Worm (Caenorhabditis elegans) whole organism, L4 larva: ENCODE measurements around the gene fkb-4.
A peak's percentile ranks its signal among the peaks of the same experiment; 100 is the strongest.

ENCODE experiments used
- Y75B8A.6 ChIP-seq: fragments of 200-800 bp; sonication (Bioruptor generic); IDR thresholded peaks from 2 replicates; pipeline ENCODE4 v1.3.6; 2022; ENCODE audit warnings: missing genetic modification reagents, missing genetic modification characterization, missing compliant biosample characterization
- attf-4 ChIP-seq: sonication (generic microtip); optimal IDR thresholded peaks from 3 replicates; lab custom pipeline; 2017; ENCODE audit warnings: missing biosample characterization, missing genetic modification characterization
- ceh-20 ChIP-seq: fragments of 200-800 bp; sonication (Bioruptor generic); IDR thresholded peaks from 2 replicates; pipeline ENCODE4 v1.3.6; 2022; ENCODE audit warnings: missing genetic modification reagents, missing genetic modification characterization, missing compliant biosample characterization
- ceh-28 ChIP-seq: fragments of 150-350 bp; optimal IDR thresholded peaks from 2 replicates; lab custom pipeline; 2014; ENCODE audit warnings: missing biosample characterization, missing genetic modification reagents, missing genetic modification characterization
- ceh-62 ChIP-seq: sonication (generic microtip); optimal IDR thresholded peaks from 2 replicates; lab custom pipeline; 2017; ENCODE audit warnings: missing biosample characterization, missing genetic modification characterization
- ceh-82 ChIP-seq: sonication (generic microtip); optimal IDR thresholded peaks from 2 replicates; lab custom pipeline; 2017; ENCODE audit warnings: missing biosample characterization, missing genetic modification characterization
- daf-16 ChIP-seq, 3 experiments: sonication (generic microtip); optimal IDR thresholded peaks; 2 replicates each; lab custom pipeline; 2016 to 2017; ENCODE audit warnings: missing genetic modification characterization in 3 of 3, missing genetic modification reagents in 3 of 3, mild to moderate bottlenecking in 2 of 3, missing compliant biosample characterization in 2 of 3, missing biosample characterization in 1 of 3, moderate library complexity in 1 of 3
- dmd-6 ChIP-seq: fragments of 200-800 bp; sonication (Bioruptor generic); IDR thresholded peaks from 2 replicates; pipeline ENCODE4 v1.3.6; 2022; ENCODE audit warnings: missing genetic modification reagents, missing genetic modification characterization, missing compliant biosample characterization
- dmd-8 ChIP-seq: fragments of 200-800 bp; sonication (Bioruptor generic); IDR thresholded peaks from 2 replicates; pipeline ENCODE4 v1.3.6; 2022; ENCODE audit warnings: missing genetic modification characterization, missing compliant biosample characterization
- duxl-1 ChIP-seq: sonication (generic microtip); optimal IDR thresholded peaks from 2 replicates; lab custom pipeline; 2016; ENCODE audit warnings: mild to moderate bottlenecking, missing genetic modification characterization, moderate library complexity, missing compliant biosample characterization; ENCODE audit not compliant: poor library complexity
- egl-27 ChIP-seq: sonication (generic microtip); optimal IDR thresholded peaks from 3 replicates; lab custom pipeline; 2017; ENCODE audit warnings: missing biosample characterization, missing genetic modification reagents, missing genetic modification characterization
- fos-1 ChIP-seq: fragments of 150-350 bp; optimal IDR thresholded peaks from 2 replicates; lab custom pipeline; 2014; ENCODE audit warnings: missing biosample characterization, missing genetic modification characterization
- gei-8 ChIP-seq: fragments of 200-800 bp; sonication (Bioruptor generic); optimal IDR thresholded peaks from 2 replicates; lab custom pipeline; 2018; ENCODE audit warnings: mild to moderate bottlenecking, missing genetic modification characterization, missing compliant biosample characterization
- hlh-30 ChIP-seq: sonication (generic microtip); optimal IDR thresholded peaks from 2 replicates; lab custom pipeline; 2017; ENCODE audit warnings: antibody characterized with exemption, mild to moderate bottlenecking, missing genetic modification characterization, missing compliant biosample characterization; ENCODE audit not compliant: insufficient read depth
- lin-1 ChIP-seq: fragments of 200-800 bp; sonication (Bioruptor generic); IDR thresholded peaks from 2 replicates; pipeline ENCODE4 v1.3.6; 2022; ENCODE audit warnings: missing genetic modification reagents, missing genetic modification characterization, missing compliant biosample characterization
- lin-15B ChIP-seq: fragments of 150-350 bp; sonication (generic microtip); optimal IDR thresholded peaks from 3 replicates; lab custom pipeline; 2014; ENCODE audit warnings: missing biosample characterization, missing genetic modification characterization
- lsy-2 ChIP-seq, 2 experiments: fragments of 150-350 bp in 1 of 2; sonication (generic microtip) in 1 of 2; optimal IDR thresholded peaks; 2 replicates each; lab custom pipeline; 2014 to 2017; ENCODE audit warnings: missing biosample characterization in 2 of 2, missing genetic modification characterization in 2 of 2
- madf-9 ChIP-seq: fragments of 200-800 bp; sonication (Bioruptor generic); conservative IDR thresholded peaks from 2 replicates; pipeline ENCODE4 v1.3.6; 2022; ENCODE audit warnings: missing genetic modification reagents, missing genetic modification characterization, missing compliant biosample characterization
- mdl-1 ChIP-seq, 2 experiments: fragments of 150-350 bp in 1 of 2; sonication (generic microtip) in 1 of 2; optimal IDR thresholded peaks; 2 replicates each; lab custom pipeline; 2014 to 2017; ENCODE audit warnings: missing biosample characterization in 2 of 2, missing genetic modification characterization in 2 of 2
- nhr-102 ChIP-seq: sonication (generic microtip); optimal IDR thresholded peaks from 2 replicates; lab custom pipeline; 2016; ENCODE audit warnings: mild to moderate bottlenecking, missing genetic modification characterization, moderate library complexity, missing compliant biosample characterization
- nhr-28 ChIP-seq: fragments of 150-350 bp; optimal IDR thresholded peaks from 2 replicates; lab custom pipeline; 2014; ENCODE audit warnings: missing biosample characterization, missing genetic modification characterization
- nhr-48 ChIP-seq: sonication (generic microtip); optimal IDR thresholded peaks from 2 replicates; lab custom pipeline; 2016; ENCODE audit warnings: mild to moderate bottlenecking, missing genetic modification characterization, missing compliant biosample characterization
- nhr-77 ChIP-seq: fragments of 150-350 bp; optimal IDR thresholded peaks from 2 replicates; lab custom pipeline; 2014; ENCODE audit warnings: missing biosample characterization, missing genetic modification characterization
- php-3 ChIP-seq: fragments of 200-800 bp; sonication (Bioruptor generic); IDR thresholded peaks from 2 replicates; pipeline ENCODE4 v1.3.6; 2022; ENCODE audit warnings: missing genetic modification reagents, missing genetic modification characterization, missing compliant biosample characterization
- pqm-1 ChIP-seq: sonication (generic microtip); optimal IDR thresholded peaks from 2 replicates; lab custom pipeline; 2017; ENCODE audit warnings: missing biosample characterization, missing genetic modification characterization
- rbr-2 ChIP-seq: sonication (generic microtip); optimal IDR thresholded peaks from 2 replicates; lab custom pipeline; 2016; ENCODE audit warnings: missing genotype, missing genetic modification characterization, missing compliant biosample characterization
- saeg-2 ChIP-seq: fragments of 200-800 bp; sonication (Bioruptor generic); IDR thresholded peaks from 2 replicates; pipeline ENCODE4 v1.3.6; 2022; ENCODE audit warnings: missing genetic modification reagents, missing genetic modification characterization, missing compliant biosample characterization
- sdz-12 ChIP-seq: fragments of 200-800 bp; sonication (Bioruptor generic); optimal IDR thresholded peaks from 2 replicates; lab custom pipeline; 2018; ENCODE audit warnings: mild to moderate bottlenecking, missing genetic modification characterization, missing compliant biosample characterization
- snpc-1.2 ChIP-seq: fragments of 200-800 bp; sonication (Bioruptor generic); IDR thresholded peaks from 2 replicates; pipeline ENCODE4 v1.3.6; 2022; ENCODE audit warnings: missing genetic modification reagents, missing genetic modification characterization, missing compliant biosample characterization
- tra-1 ChIP-seq: fragments of 200-800 bp; sonication (Bioruptor generic); IDR thresholded peaks from 2 replicates; pipeline ENCODE4 v1.3.6; 2022; ENCODE audit warnings: missing genetic modification reagents, missing genetic modification characterization, missing compliant biosample characterization
- unc-130 ChIP-seq: sonication (generic microtip); optimal IDR thresholded peaks from 2 replicates; lab custom pipeline; 2016; ENCODE audit warnings: missing genetic modification reagents, missing genetic modification characterization, missing compliant biosample characterization
- unc-62 ChIP-seq, 3 experiments: fragments of 150-350 bp in 1 of 3; sonication (generic microtip); optimal IDR thresholded peaks in 2 of 3; peaks in 1 of 3; 1 replicate in 1 of 3; 2 replicates in 2 of 3; lab custom pipeline; 2014 to 2017; ENCODE audit warnings: missing biosample characterization in 3 of 3, missing genetic modification characterization in 3 of 3, missing genetic modification reagents in 3 of 3, missing genotype in 1 of 3
- zag-1 ChIP-seq: fragments of 150-350 bp; optimal IDR thresholded peaks from 2 replicates; lab custom pipeline; 2014; ENCODE audit warnings: missing biosample characterization, missing genetic modification characterization
- zip-11 ChIP-seq: fragments of 200-800 bp; sonication (Bioruptor generic); IDR thresholded peaks from 2 replicates; pipeline ENCODE4 v1.3.6; 2022; ENCODE audit warnings: missing genetic modification characterization, missing compliant biosample characterization
- zip-2 ChIP-seq: fragments of 150-350 bp; optimal IDR thresholded peaks from 2 replicates; lab custom pipeline; 2014; ENCODE audit warnings: missing biosample characterization, missing genetic modification characterization

fkb-4 gene

DNA sequence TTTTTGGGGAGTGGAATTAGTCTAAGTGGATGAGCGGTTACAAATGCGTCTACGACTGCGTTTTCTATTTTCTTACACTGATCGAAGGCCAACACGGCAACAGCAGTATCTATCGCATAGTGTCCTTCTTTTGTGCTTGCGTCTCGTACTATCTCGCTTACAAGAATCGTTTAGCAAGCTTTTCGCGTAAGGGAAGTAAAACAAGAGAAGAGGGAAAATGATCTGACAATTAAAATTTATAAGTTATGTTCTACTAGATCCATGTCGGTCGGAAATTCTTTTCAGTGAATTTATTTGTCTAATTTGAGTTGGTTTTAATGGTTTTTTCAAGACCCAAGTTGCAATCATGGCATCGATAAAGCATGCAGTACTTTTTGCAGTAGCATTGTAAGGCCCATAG is at the start of gene fkb-4:
Gene fkb-4 (minus strand): TSS at position 101 of the 400 bp plus-strand sequence.
- TF ChIP-seq egl-27 (tag; lab: Kevin White, UChicago) (no peak), lsy-2 (tag; optimal IDR thresholded peaks at IDR 0.05; lab: Kevin White, UChicago) (no peak), rbr-2 (tag; lab: Kevin White, UChicago) (no peak), unc-130 (GFP tag; lab: Kevin White, UChicago) (no peak), nhr-48 (no peak), hlh-30 (tag; lab: Kevin White, UChicago) (no peak), unc-62 (GFP tag; optimal IDR thresholded peaks at IDR 0.05 in 1 of 2; lab: Kevin White, UChicago) (no peak), unc-62 (tag; optimal IDR thresholded peaks at IDR 0.05; lab: Kevin White, UChicago) (no peak), daf-16 (GFP tag; optimal IDR thresholded peaks at IDR 0.05; lab: Kevin White, UChicago) (no peak), daf-16 (tag; optimal IDR thresholded peaks at IDR 0.05; lab: Kevin White, UChicago) (no peak), Y75B8A.6 (GFP tag; lab: Robert Waterston, UW) (no peak), fos-1 (tag; lab: Kevin White, UChicago) (no peak), nhr-28 (tag; lab: Kevin White, UChicago) (no peak), php-3 (GFP tag; lab: Robert Waterston, UW) (no peak), ceh-82 (tag; lab: Kevin White, UChicago) (no peak), lin-1 (no peak)
- TF ChIP-seq, all 104 proteins: peak for 0

ce11 chrV:12835388-12835787 is 48.5 kb upstream of the fkb-4 start, which contains the start of gene C44H9.4:
TSS of gene C44H9.4 (plus strand) at chrV:12835688.
- TF ChIP-seq ceh-62 (tag; lab: Kevin White, UChicago) (no peak), gei-8 (no peak), ceh-28 (no peak), saeg-2 (GFP tag; lab: Robert Waterston, UW) (no peak), ceh-82 (tag; lab: Kevin White, UChicago) (no peak), zag-1 (no peak), zip-2 (tag; lab: Kevin White, UChicago) (no peak), mdl-1 (tag; optimal IDR thresholded peaks at IDR 0.05; lab: Kevin White, UChicago) (no peak), madf-9 (GFP tag; lab: Robert Waterston, UW) (no peak)

- TF ChIP-seq mdl-1 (tag; optimal IDR thresholded peaks at IDR 0.05; lab: Kevin White, UChicago) (no peak), ceh-20 (no peak), ceh-28 (no peak), duxl-1 (no peak), madf-9 (GFP tag; lab: Robert Waterston, UW) (no peak), sdz-12 (GFP tag; lab: Kevin White, UChicago) (no peak), zag-1 (no peak), lin-1 (no peak), tra-1 (no peak), pqm-1 (no peak), dmd-8 (no peak)
Observed at ce11 chrV:12827219-12827618, 40.3 kb upstream of the fkb-4 start, which contains the start of gene ugt-15. TSS of gene ugt-15 (plus strand) at chrV:12827519.

DNA sequence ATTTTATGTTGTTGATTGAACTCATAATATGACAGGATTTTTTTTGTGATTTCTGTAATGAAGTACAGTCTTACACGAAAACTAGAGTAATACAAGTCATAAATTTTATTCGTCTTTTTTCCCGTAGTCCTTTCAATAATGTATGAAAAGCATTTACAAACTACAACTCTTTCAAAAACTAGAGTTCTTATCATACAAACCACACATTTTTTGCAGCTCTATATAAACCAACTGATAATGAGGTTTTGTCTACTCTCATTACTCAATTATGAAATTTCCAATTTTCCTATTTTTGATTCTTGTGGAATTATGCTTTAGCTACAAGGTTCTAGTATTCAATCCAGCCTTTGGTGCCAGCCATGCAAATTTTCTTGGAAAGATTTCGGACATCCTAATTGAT is 37.9 kb upstream of the fkb-4 start, which contains the start of gene ugt-16:
Gene ugt-16 (plus strand): TSS at position 248 of the 400 bp plus-strand sequence.
- TF ChIP-seq egl-27 (tag; lab: Kevin White, UChicago) = no peak
- no peak for TF ChIP-seq mdl-1 (tag; optimal IDR thresholded peaks at IDR 0.05; lab: Kevin White, UChicago)
- TF ChIP-seq zip-2 (tag; lab: Kevin White, UChicago) = no peak
- TF ChIP-seq daf-16 (GFP tag; optimal IDR thresholded peaks at IDR 0.05; lab: Kevin White, UChicago) = no peak
- peak; percentile 2 for TF ChIP-seq daf-16 (tag; optimal IDR thresholded peaks at IDR 0.05; lab: Kevin White, UChicago)
- no peak for TF ChIP-seq zip-11 (GFP tag; lab: Robert Waterston, UW)
- peak; percentile 19 for TF ChIP-seq nhr-77 (tag; lab: Kevin White, UChicago)
- no peak for TF ChIP-seq lin-15B (tag; lab: Kevin White, UChicago)
- peak; percentile 50 for TF ChIP-seq pqm-1
- TF ChIP-seq nhr-102 (tag; lab: Kevin White, UChicago) = peak; percentile 10
- no peak for TF ChIP-seq snpc-1.2 (GFP tag; lab: Robert Waterston, UW)
- peak; percentile 24; the same call in 1 of the 2 replicates for TF ChIP-seq dmd-6 (GFP tag; lab: Robert Waterston, UW)
- peak in 1 of 2 experiments; percentile 6 for TF ChIP-seq unc-62 (GFP tag; optimal IDR thresholded peaks at IDR 0.05 in 1 of 2; lab: Kevin White, UChicago)
- no peak for TF ChIP-seq unc-62 (tag; optimal IDR thresholded peaks at IDR 0.05; lab: Kevin White, UChicago)
- TF ChIP-seq attf-4 = no peak
- peak; percentile 77 for TF ChIP-seq nhr-28 (tag; lab: Kevin White, UChicago)
